Fruit fly (Drosophila melanogaster) whole organism, embryonic: ENCODE data around the gene CG31638.

Experiments used
- Antp ChIP-seq: fragments of 200-800 bp; sonication (Bioruptor generic); optimal IDR thresholded peaks from 3 replicates; lab custom pipeline; 2016; ENCODE audit warnings: missing biosample characterization, missing genetic modification characterization
- Awh ChIP-seq: fragments of 200-800 bp; sonication (Bioruptor generic); IDR thresholded peaks from 2 replicates; pipeline ENCODE4, ENCODE4 v1.3.6; 2022; ENCODE audit warnings: missing biosample characterization, missing genetic modification characterization
- Blimp-1 ChIP-seq: fragments of 200-800 bp; sonication (Bioruptor generic); optimal IDR thresholded peaks from 3 replicates; lab custom pipeline; 2018; ENCODE audit warnings: missing biosample characterization, missing genetic modification characterization, mild to moderate bottlenecking, moderate library complexity, missing genetic modification reagents
- BtbVII ChIP-seq: fragments of 200-800 bp; sonication (Bioruptor generic); optimal IDR thresholded peaks from 3 replicates; lab custom pipeline; 2017; ENCODE audit warnings: missing biosample characterization, mild to moderate bottlenecking, missing genetic modification characterization
- CG10274 ChIP-seq: fragments of 200-800 bp; sonication (Bioruptor generic); optimal IDR thresholded peaks from 3 replicates; lab custom pipeline; 2017; ENCODE audit warnings: missing biosample characterization, mild to moderate bottlenecking, missing genetic modification characterization
- CG10321 ChIP-seq: fragments of 200-800 bp; sonication (Bioruptor generic); IDR thresholded peaks from 2 replicates; pipeline ENCODE4 v1.3.6; 2022; ENCODE audit warnings: missing biosample characterization, missing genetic modification characterization
- CG10366 ChIP-seq: fragments of 200-800 bp; sonication (Bioruptor generic); IDR thresholded peaks from 2 replicates; pipeline ENCODE4 v1.3.6; 2022; ENCODE audit warnings: missing biosample characterization, missing genetic modification characterization
- CG10431 ChIP-seq: fragments of 200-800 bp; sonication (Bioruptor generic); optimal IDR thresholded peaks from 3 replicates; lab custom pipeline; 2018; ENCODE audit warnings: missing biosample characterization, mild to moderate bottlenecking, missing genetic modification characterization
- CG10654 ChIP-seq: fragments of 200-800 bp; sonication (Bioruptor generic); optimal IDR thresholded peaks from 2 replicates; lab custom pipeline; 2016; ENCODE audit warnings: missing biosample characterization, missing genetic modification characterization
- CG11723 ChIP-seq: fragments of 200-800 bp; sonication (Bioruptor generic); optimal IDR thresholded peaks from 2 replicates; lab custom pipeline; 2017; ENCODE audit warnings: missing biosample characterization, mild to moderate bottlenecking, missing genetic modification characterization
- CG12219 ChIP-seq: fragments of 200-800 bp; sonication (Bioruptor generic); optimal IDR thresholded peaks from 3 replicates; lab custom pipeline; 2018; ENCODE audit warnings: missing biosample characterization, mild to moderate bottlenecking, missing genetic modification characterization
- CG12659 ChIP-seq: fragments of 200-800 bp; sonication (Bioruptor generic); optimal IDR thresholded peaks from 3 replicates; lab custom pipeline; 2017; ENCODE audit warnings: mild to moderate bottlenecking, missing biosample characterization, missing genetic modification reagents, missing genetic modification characterization
- CG14050 ChIP-seq: fragments of 200-800 bp; sonication (Bioruptor generic); IDR thresholded peaks from 3 replicates; pipeline ENCODE4 v1.3.6; 2022; ENCODE audit warnings: missing biosample characterization, missing genetic modification characterization
- CG14860 ChIP-seq: fragments of 200-800 bp; sonication (Bioruptor generic); IDR thresholded peaks from 3 replicates; pipeline ENCODE4 v1.3.6; 2022; ENCODE audit warnings: missing biosample characterization, missing genetic modification characterization; ENCODE audit not compliant: partially characterized antibody
- CG1529 ChIP-seq: fragments of 200-800 bp; sonication (Bioruptor generic); optimal IDR thresholded peaks from 3 replicates; lab custom pipeline; 2018; ENCODE audit warnings: missing biosample characterization, missing genetic modification characterization
- CG15601 ChIP-seq: fragments of 200-800 bp; sonication (Bioruptor generic); optimal IDR thresholded peaks from 3 replicates; lab custom pipeline; 2019; ENCODE audit warnings: missing biosample characterization, mild to moderate bottlenecking, missing genetic modification characterization, moderate library complexity
- CG1602 ChIP-seq: fragments of 200-800 bp; sonication (Bioruptor generic); optimal IDR thresholded peaks from 3 replicates; lab custom pipeline; 2016; ENCODE audit warnings: missing biosample characterization, missing genetic modification characterization
- CG18011 ChIP-seq: fragments of 200-800 bp; sonication (Bioruptor generic); optimal IDR thresholded peaks from 2 replicates; lab custom pipeline; 2017; ENCODE audit warnings: missing biosample characterization, missing genetic modification characterization, mild to moderate bottlenecking, moderate library complexity, missing genotype
- CG2678 ChIP-seq: fragments of 200-800 bp; sonication (Bioruptor generic); optimal IDR thresholded peaks from 3 replicates; lab custom pipeline; 2019; ENCODE audit warnings: missing biosample characterization, mild to moderate bottlenecking, missing genetic modification characterization, moderate library complexity
- CG32767 ChIP-seq: fragments of 200-800 bp; sonication (Bioruptor generic); IDR thresholded peaks from 2 replicates; pipeline ENCODE4 v1.3.6; 2022; ENCODE audit warnings: missing biosample characterization, missing genetic modification characterization
- CG3281 ChIP-seq: fragments of 200-800 bp; sonication (Bioruptor generic); optimal IDR thresholded peaks from 3 replicates; lab custom pipeline; 2017; ENCODE audit warnings: missing biosample characterization, mild to moderate bottlenecking, missing genetic modification characterization
- CG6791 ChIP-seq: fragments of 200-800 bp; sonication (Bioruptor generic); IDR thresholded peaks from 3 replicates; pipeline ENCODE4 v1.3.6; 2022; ENCODE audit warnings: missing biosample characterization, missing genetic modification characterization; ENCODE audit not compliant: partially characterized antibody
- CG6854 ChIP-seq: fragments of 200-800 bp; sonication (Bioruptor generic); optimal IDR thresholded peaks from 3 replicates; lab custom pipeline; 2017; ENCODE audit warnings: missing biosample characterization, mild to moderate bottlenecking, missing genetic modification characterization
- CG8359 ChIP-seq: fragments of 200-800 bp; sonication (Bioruptor generic); optimal IDR thresholded peaks from 2 replicates; lab custom pipeline; 2017; ENCODE audit warnings: missing biosample characterization, mild to moderate bottlenecking, missing genetic modification characterization, borderline replicate concordance
- CG9817 ChIP-seq: fragments of 200-800 bp; sonication (Bioruptor generic); optimal IDR thresholded peaks from 2 replicates; lab custom pipeline; 2018; ENCODE audit warnings: missing biosample characterization, mild to moderate bottlenecking, missing genetic modification characterization, moderate library complexity
- CG9932 ChIP-seq: fragments of 200-800 bp; sonication (Bioruptor generic); IDR thresholded peaks from 2 replicates; pipeline ENCODE4 v1.3.6; 2022; ENCODE audit warnings: missing biosample characterization, missing genetic modification characterization
- D19B ChIP-seq: fragments of 200-800 bp; sonication (Bioruptor generic); optimal IDR thresholded peaks from 2 replicates; lab custom pipeline; 2017; ENCODE audit warnings: missing biosample characterization, mild to moderate bottlenecking, missing genetic modification characterization
- HmgZ ChIP-seq: fragments of 200-800 bp; sonication (Bioruptor generic); optimal IDR thresholded peaks from 2 replicates; lab custom pipeline; 2018; ENCODE audit warnings: missing biosample characterization, mild to moderate bottlenecking, missing genetic modification characterization
- MTF-1 ChIP-seq: fragments of 200-800 bp; sonication (Bioruptor generic); optimal IDR thresholded peaks from 2 replicates; lab custom pipeline; 2018; ENCODE audit warnings: missing biosample characterization, mild to moderate bottlenecking, missing genetic modification characterization, borderline replicate concordance
- Med ChIP-seq: fragments of 200-800 bp; sonication (Bioruptor generic); peaks from one replicate; lab custom pipeline; 2016; ENCODE audit warnings: missing biosample characterization, missing genetic modification characterization, mild to moderate bottlenecking, inconsistent platforms, moderate library complexity
- NK7.1 ChIP-seq: fragments of 200-800 bp; sonication (Bioruptor generic); optimal IDR thresholded peaks from 3 replicates; lab custom pipeline; 2016; ENCODE audit warnings: missing biosample characterization, missing genetic modification characterization
- Nf-YC ChIP-seq: fragments of 200-800 bp; optimal IDR thresholded peaks from 3 replicates; lab custom pipeline; 2019; ENCODE audit warnings: missing biosample characterization, mild to moderate bottlenecking, missing genetic modification characterization, moderate library complexity
- Sry-β ChIP-seq: fragments of 200-800 bp; sonication (Bioruptor generic); optimal IDR thresholded peaks from 2 replicates; lab custom pipeline; 2018; ENCODE audit warnings: missing biosample characterization, mild to moderate bottlenecking, missing genetic modification characterization, moderate library complexity
- ara ChIP-seq: fragments of 200-800 bp; sonication (Bioruptor generic); IDR thresholded peaks from 2 replicates; pipeline ENCODE4 v1.3.6; 2022; ENCODE audit warnings: missing biosample characterization, missing genetic modification characterization
- ase ChIP-seq: fragments of 200-800 bp; sonication (Bioruptor generic); IDR thresholded peaks from 3 replicates; pipeline ENCODE4 v1.3.6; 2022; ENCODE audit warnings: missing biosample characterization, missing genetic modification characterization
- chinmo ChIP-seq: fragments of 200-800 bp; sonication (Bioruptor generic); IDR thresholded peaks from 4 replicates; pipeline ENCODE4 v1.3.6; 2022; ENCODE audit warnings: missing biosample characterization, missing genetic modification characterization; ENCODE audit not compliant: partially characterized antibody
- dmrt11E ChIP-seq: fragments of 200-800 bp; sonication (Bioruptor generic); optimal IDR thresholded peaks from 3 replicates; lab custom pipeline; 2018; ENCODE audit warnings: missing biosample characterization, mild to moderate bottlenecking, missing genetic modification characterization, moderate library complexity
- dpn ChIP-seq, 2 experiments: fragments of 200-800 bp; sonication (Bioruptor generic); optimal IDR thresholded peaks; 3 replicates each; lab custom pipeline; 2016; ENCODE audit warnings: missing biosample characterization in 2 of 2, missing genetic modification characterization in 2 of 2
- fd64A ChIP-seq: fragments of 200-800 bp; sonication (Bioruptor generic); optimal IDR thresholded peaks from 3 replicates; lab custom pipeline; 2018; ENCODE audit warnings: missing biosample characterization, mild to moderate bottlenecking, missing genetic modification characterization
- gem ChIP-seq: fragments of 200-800 bp; sonication (Bioruptor generic); optimal IDR thresholded peaks from 2 replicates; lab custom pipeline; 2019; ENCODE audit warnings: missing biosample characterization, mild to moderate bottlenecking, missing genetic modification characterization, moderate library complexity
- gro ChIP-seq: fragments of 200-800 bp; sonication (Bioruptor generic); optimal IDR thresholded peaks from 2 replicates; lab custom pipeline; 2016; ENCODE audit warnings: missing biosample characterization, missing genetic modification characterization
- gsb ChIP-seq: fragments of 200-800 bp; sonication (Bioruptor generic); IDR thresholded peaks from 2 replicates; pipeline ENCODE4 v1.3.6; 2022; ENCODE audit warnings: missing biosample characterization, missing genetic modification characterization
- hkb ChIP-seq, 2 experiments: fragments of 200-800 bp in 1 of 2; fragments of >200 bp in 1 of 2; sonication (Bioruptor generic) in 1 of 2; IDR thresholded peaks in 1 of 2; optimal IDR thresholded peaks in 1 of 2; 2 replicates each; pipeline versions ENCODE4 v1.3.6 to Lab custom; 2017 to 2022; ENCODE audit warnings: missing biosample characterization in 1 of 2, missing genetic modification characterization in 1 of 2
- lab ChIP-seq: fragments of 200-800 bp; sonication (Bioruptor generic); optimal IDR thresholded peaks from 3 replicates; lab custom pipeline; 2017; ENCODE audit warnings: missing biosample characterization, missing genetic modification characterization, mild to moderate bottlenecking, moderate library complexity, missing genetic modification reagents
- mirr ChIP-seq: fragments of 200-800 bp; sonication (Bioruptor generic); optimal IDR thresholded peaks from 3 replicates; lab custom pipeline; 2018; ENCODE audit warnings: missing biosample characterization, mild to moderate bottlenecking, missing genetic modification characterization
- oc ChIP-seq: fragments of 200-800 bp; sonication (Bioruptor generic); optimal IDR thresholded peaks from 2 replicates; lab custom pipeline; 2018; ENCODE audit warnings: missing biosample characterization, mild to moderate bottlenecking, missing genetic modification characterization, moderate library complexity
- p53 ChIP-seq: fragments of 200-800 bp; sonication (Bioruptor generic); optimal IDR thresholded peaks from 2 replicates; lab custom pipeline; 2016; ENCODE audit warnings: missing biosample characterization, missing genetic modification characterization
- row ChIP-seq: fragments of 200-800 bp; sonication (Bioruptor generic); IDR thresholded peaks from 3 replicates; pipeline ENCODE4 v1.3.6; 2022; ENCODE audit warnings: missing biosample characterization, missing genetic modification characterization
- salm ChIP-seq: fragments of 200-800 bp; sonication (Bioruptor generic); optimal IDR thresholded peaks from 2 replicates; lab custom pipeline; 2018; ENCODE audit warnings: missing biosample characterization, mild to moderate bottlenecking, missing genetic modification characterization

Gene CG31638

dm6 chr2L:6461497-6461896, 29.4 kb upstream of the CG31638 start (continued):
- TF ChIP-seq row (GFP tag; lab: Robert Waterston, UW) (0 out of 3 replicates have a peak, but pooled peaks have one; percentile 9), CG1602 (GFP tag; lab: Kevin White, UChicago) (no peak), CG14860 (no peak), fd64A (GFP tag; lab: Kevin White, UChicago) (peak; percentile 63), CG1529 (GFP tag; lab: Kevin White, UChicago) (peak; percentile 52), HmgZ (tag; lab: Kevin White, UChicago) (peak; percentile 12), p53 (no peak), lab (GFP tag; lab: Kevin White, UChicago) (peak; percentile 72), NK7.1 (GFP tag; lab: Kevin White, UChicago) (no peak), CG14050 (GFP tag; lab: Robert Waterston, UW) (no peak), CG10321 (GFP tag; lab: Robert Waterston, UW) (no peak), hkb (optimal IDR thresholded peaks at IDR 0.05; lab: Kevin White, UChicago) (no peak), hkb (GFP tag; IDR thresholded peaks at IDR 0.05; lab: Robert Waterston, UW) (peak; percentile 35; the same call in 1 of the 2 replicates), BtbVII (GFP tag; lab: Kevin White, UChicago) (peak; percentile 59), CG2678 (tag; lab: Kevin White, UChicago) (peak; percentile 57), Blimp-1 (GFP tag; lab: Kevin White, UChicago) (peak; percentile 52), gro (GFP tag; lab: Kevin White, UChicago) (no peak), gem (tag; lab: Kevin White, UChicago) (peak; percentile 23), D19B (GFP tag; lab: Kevin White, UChicago) (no peak), CG12219 (GFP tag; lab: Kevin White, UChicago) (peak; percentile 56), Sry-β (GFP tag; lab: Kevin White, UChicago) (peak; percentile 18), CG18011 (GFP tag; lab: Kevin White, UChicago) (peak; percentile 16), ase (GFP tag; lab: Robert Waterston, UW) (peak; percentile 36; the same call in 1 of the 3 replicates), mirr (GFP tag; lab: Kevin White, UChicago) (no peak), CG9932 (GFP tag; lab: Robert Waterston, UW) (no peak), CG10654 (peak; percentile 8), CG9817 (tag; lab: Kevin White, UChicago) (peak; percentile 0), MTF-1 (GFP tag; lab: Kevin White, UChicago) (peak; percentile 50), salm (tag; lab: Kevin White, UChicago) (peak; percentile 56), Awh (peak; percentile 46; the same call in 1 of the 2 replicates), CG6854 (GFP tag; lab: Kevin White, UChicago) (peak; percentile 35), CG12659 (GFP tag; lab: Kevin White, UChicago) (peak; percentile 18), dpn (GFP tag; optimal IDR thresholded peaks at IDR 0.05; lab: Kevin White, UChicago) (peak in 1 of 2 experiments; percentile 20), CG11723 (peak; percentile 2), CG32767 (GFP tag; lab: Robert Waterston, UW) (no peak), CG10274 (GFP tag; lab: Kevin White, UChicago) (peak; percentile 16), oc (tag; lab: Kevin White, UChicago) (peak; percentile 4), chinmo (GFP tag; lab: Robert Waterston, UW) (no peak), CG8359 (GFP tag; lab: Kevin White, UChicago) (no peak), Med (peak; percentile 84), gsb (GFP tag; lab: Robert Waterston, UW) (no peak), ara (0 out of 2 replicates have a peak, but pooled peaks have one; percentile 4), CG10366 (GFP tag; lab: Robert Waterston, UW) (no peak), dmrt11E (tag; lab: Kevin White, UChicago) (peak; percentile 1), CG6791 (0 out of 3 replicates have a peak, but pooled peaks have one; percentile 32), CG10431 (GFP tag; lab: Kevin White, UChicago) (peak; percentile 35), CG3281 (GFP tag; lab: Kevin White, UChicago) (peak; percentile 32), Antp (GFP tag; lab: Kevin White, UChicago) (no peak), Nf-YC (tag; lab: Kevin White, UChicago) (no peak), CG15601 (tag; lab: Kevin White, UChicago) (peak; percentile 12)
